Fruit fly (Drosophila melanogaster): ENCODE measurements around the gene Pos.
"Not testable (repeated sequence)": the region's sequence is repeated elsewhere in the genome, so short reads cannot be mapped to it uniquely, and the experiment has no call there.

Pos gene

dm6 chr3R:32071676-32072347, 33.7 kb downstream of the Pos start:
- TF ChIP-seq Trl (optimal IDR thresholded peaks at IDR 0.05) = peak in 1 of 2 experiments; percentile 16
- TF ChIP-seq Trl (GFP tag; optimal IDR thresholded peaks at IDR 0.05) = not testable (repeated sequence)
- TF ChIP-seq Nf-YC (tag; optimal IDR thresholded peaks at IDR 0.05) = peak; percentile 93
- TF ChIP-seq Nf-YB (GFP tag; optimal IDR thresholded peaks at IDR 0.05) = peak; percentile 89

dm6 chr3R:32072613-32073012, 34.5 kb downstream of the Pos start:
- TF ChIP-seq Nf-YB (GFP tag; optimal IDR thresholded peaks at IDR 0.05) (peak; percentile 63), Nf-YC (tag; optimal IDR thresholded peaks at IDR 0.05) (peak; percentile 61)
